Fruit fly (Drosophila melanogaster) whole organism, adult: Measurements from ENCODE around the gene CG17202.

ENCODE experiments used
- CG11617 ChIP-seq: fragments of 200-800 bp; sonication (Bioruptor generic); optimal IDR thresholded peaks from 2 replicates; lab custom pipeline; 2017; ENCODE audit warnings: mild to moderate bottlenecking, missing biosample characterization, missing genetic modification reagents, missing genetic modification characterization
- CG12768 ChIP-seq: fragments of 200-800 bp; sonication (Bioruptor generic); optimal IDR thresholded peaks from 2 replicates; lab custom pipeline; 2017; ENCODE audit warnings: missing biosample characterization, missing genetic modification characterization, mild to moderate bottlenecking, moderate library complexity, missing genetic modification reagents
- CG14711 ChIP-seq: fragments of 200-800 bp; sonication (Bioruptor generic); optimal IDR thresholded peaks from 2 replicates; lab custom pipeline; 2018; ENCODE audit warnings: missing biosample characterization, mild to moderate bottlenecking, missing genetic modification characterization, moderate library complexity
- CG1620 ChIP-seq: fragments of 200-800 bp; sonication (Bioruptor generic); optimal IDR thresholded peaks from 2 replicates; lab custom pipeline; 2016; ENCODE audit warnings: missing biosample characterization, missing genetic modification characterization
- CG33017 ChIP-seq: fragments of 200-800 bp; sonication (Bioruptor generic); optimal IDR thresholded peaks from 2 replicates; lab custom pipeline; 2018; ENCODE audit warnings: missing biosample characterization, mild to moderate bottlenecking, missing genetic modification characterization, moderate library complexity
- CG5204 ChIP-seq: fragments of 200-800 bp; sonication (Bioruptor generic); optimal IDR thresholded peaks from 2 replicates; lab custom pipeline; 2016; ENCODE audit warnings: missing biosample characterization, missing genetic modification characterization
- CG7045 ChIP-seq: fragments of 200-800 bp; sonication (Bioruptor generic); optimal IDR thresholded peaks from 2 replicates; lab custom pipeline; 2017; ENCODE audit warnings: missing biosample characterization, mild to moderate bottlenecking, missing genetic modification characterization
- CG7101 ChIP-seq: fragments of 200-800 bp; sonication (Bioruptor generic); optimal IDR thresholded peaks from 2 replicates; lab custom pipeline; 2018; ENCODE audit warnings: missing biosample characterization, mild to moderate bottlenecking, missing genetic modification characterization, moderate library complexity
- Clk ChIP-seq: fragments of 200-800 bp; sonication (Bioruptor generic); optimal IDR thresholded peaks from 2 replicates; lab custom pipeline; 2017; ENCODE audit warnings: missing biosample characterization, missing genetic modification characterization
- Crg-1 ChIP-seq: fragments of 200-800 bp; sonication (Bioruptor generic); optimal IDR thresholded peaks from 2 replicates; lab custom pipeline; 2016; ENCODE audit warnings: missing biosample characterization, missing genetic modification characterization
- Hr96 ChIP-seq: fragments of 200-800 bp; sonication (Bioruptor generic); optimal IDR thresholded peaks from 2 replicates; lab custom pipeline; 2016; ENCODE audit warnings: missing biosample characterization, missing genetic modification characterization
- Mnt ChIP-seq: fragments of 200-800 bp; sonication (Bioruptor generic); optimal IDR thresholded peaks from 2 replicates; lab custom pipeline; 2016; ENCODE audit warnings: missing biosample characterization, mild to moderate bottlenecking, missing genetic modification characterization
- bab1 ChIP-seq: fragments of 200-800 bp; sonication (Bioruptor generic); optimal IDR thresholded peaks from 3 replicates; lab custom pipeline; 2019; ENCODE audit warnings: missing biosample characterization, mild to moderate bottlenecking, missing genetic modification characterization, moderate library complexity
- cic ChIP-seq: fragments of 200-800 bp; sonication (Bioruptor generic); optimal IDR thresholded peaks from 2 replicates; lab custom pipeline; 2017; ENCODE audit warnings: missing biosample characterization, mild to moderate bottlenecking, missing genetic modification characterization, moderate library complexity
- cnc ChIP-seq, 2 experiments: fragments of >200 bp; optimal IDR thresholded peaks; 2 replicates each; lab custom pipeline; 2017
- kay ChIP-seq: fragments of 200-800 bp; sonication (Bioruptor generic); peaks from one replicate; lab custom pipeline; 2016; ENCODE audit warnings: missing biosample characterization, missing genetic modification characterization, borderline replicate concordance
- ovo ChIP-seq: fragments of 200-800 bp; sonication (Bioruptor generic); optimal IDR thresholded peaks from 2 replicates; lab custom pipeline; 2016; ENCODE audit warnings: missing biosample characterization, missing genetic modification characterization
- pad ChIP-seq: fragments of 200-800 bp; sonication (Bioruptor generic); optimal IDR thresholded peaks from 3 replicates; lab custom pipeline; 2017; ENCODE audit warnings: missing biosample characterization, missing genetic modification characterization, mild to moderate bottlenecking, moderate library complexity, missing genetic modification reagents
- tj ChIP-seq: fragments of 200-800 bp; sonication (Bioruptor generic); optimal IDR thresholded peaks from 3 replicates; lab custom pipeline; 2017; ENCODE audit warnings: missing biosample characterization, mild to moderate bottlenecking, missing genetic modification characterization, moderate library complexity
- toe ChIP-seq: fragments of 200-800 bp; sonication (Bioruptor generic); optimal IDR thresholded peaks from 2 replicates; lab custom pipeline; 2016; ENCODE audit warnings: missing biosample characterization, missing genetic modification characterization

CG17202 gene

DNA sequence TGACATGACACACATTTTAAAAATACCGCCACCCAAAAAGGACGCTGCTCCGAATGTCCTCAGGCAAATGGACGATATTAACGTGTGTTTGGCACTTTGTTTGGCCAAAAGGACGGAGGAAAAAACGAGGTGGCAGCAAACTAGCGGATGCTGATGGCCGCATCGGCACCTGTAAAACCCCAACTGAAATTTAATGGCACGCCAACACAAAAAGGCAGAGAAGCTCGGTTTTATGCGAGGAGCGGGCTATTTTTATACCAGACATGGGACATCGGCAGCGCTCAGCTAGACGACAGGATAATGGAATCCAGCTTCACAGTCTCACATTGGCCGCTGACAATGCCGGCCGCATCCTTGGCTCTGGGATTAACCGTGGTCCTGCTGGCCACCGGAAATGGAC is 36.6 kb upstream of the CG17202 start, which contains the start of gene Sol1:
Gene Sol1, plus strand, starts transcription at position 301 of the 400 bp plus-strand sequence.
- TF ChIP-seq CG7045 (GFP tag; lab: Kevin White, UChicago) = no peak
- no peak for TF ChIP-seq CG5204 (GFP tag; lab: Kevin White, UChicago)
- TF ChIP-seq bab1 (GFP tag; lab: Kevin White, UChicago) = no peak
- TF ChIP-seq Mnt (GFP tag; lab: Kevin White, UChicago) = no peak
- TF ChIP-seq CG33017 (tag; lab: Kevin White, UChicago) = no peak
- TF ChIP-seq Clk (GFP tag; lab: Kevin White, UChicago) = no peak

DNA sequence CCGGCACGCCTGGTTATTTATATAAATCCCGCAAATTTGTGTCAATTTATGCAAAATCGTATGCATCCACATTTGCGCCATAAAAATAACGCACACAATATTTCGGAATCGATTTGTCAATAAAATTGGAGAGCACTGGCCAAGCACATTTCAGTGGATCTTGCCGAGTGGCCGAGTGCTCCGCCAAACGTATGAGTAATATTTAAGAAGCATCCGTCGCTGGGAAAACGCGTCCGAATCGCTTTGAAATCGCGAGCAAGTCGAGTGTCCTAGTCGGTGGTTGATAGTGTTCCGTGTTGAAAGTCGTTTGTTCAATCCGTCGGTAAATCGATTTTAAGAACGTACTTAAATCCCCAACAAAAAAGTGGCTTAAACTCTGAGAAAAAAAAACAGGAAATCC is 35.6 kb upstream of the CG17202 start, which contains the start of gene CG33098:
Gene CG33098, plus strand, starts transcription at position 224 of the 400 bp plus-strand sequence.
- TF ChIP-seq cnc (optimal IDR thresholded peaks at IDR 0.05; lab: Kevin White, UChicago) (no peak), bab1 (GFP tag; lab: Kevin White, UChicago) (no peak), pad (GFP tag; lab: Kevin White, UChicago) (no peak), tj (GFP tag; lab: Kevin White, UChicago) (no peak), CG11617 (GFP tag; lab: Kevin White, UChicago) (no peak), CG7101 (tag; lab: Kevin White, UChicago) (no peak), CG12768 (no peak), cic (no peak), ovo (no peak), Hr96 (GFP tag; lab: Kevin White, UChicago) (no peak)

DNA sequence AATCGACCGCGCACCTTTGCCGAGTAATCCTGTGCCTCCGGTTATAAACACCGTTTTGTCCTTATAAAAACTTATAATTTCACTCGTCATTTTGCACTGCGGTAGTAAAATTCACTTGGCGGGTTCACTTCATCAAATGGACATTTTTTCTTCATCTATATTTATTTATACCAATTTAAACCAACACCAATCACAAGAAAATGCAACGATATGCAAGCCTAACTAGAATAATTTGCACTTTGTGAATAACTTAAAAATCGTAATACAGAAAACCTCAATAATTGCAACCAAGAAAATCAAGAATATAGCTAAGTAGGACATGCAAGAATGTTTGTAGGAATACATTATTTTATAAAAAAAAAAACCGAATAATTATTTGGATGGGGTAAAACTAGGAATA is 26.7 kb upstream of the CG17202 start, which contains the start of the genes CG10096 and CG10097:
Gene CG10096, minus strand, starts transcription at position 101 of the 400 bp plus-strand sequence.
Gene CG10097, minus strand, starts transcription at position 101 of the 400 bp plus-strand sequence.
- TF ChIP-seq kay (GFP tag; lab: Kevin White, UChicago) (peak; percentile 75), cnc (optimal IDR thresholded peaks at IDR 0.05; lab: Kevin White, UChicago) (no peak), Hr96 (GFP tag; lab: Kevin White, UChicago) (no peak)

DNA sequence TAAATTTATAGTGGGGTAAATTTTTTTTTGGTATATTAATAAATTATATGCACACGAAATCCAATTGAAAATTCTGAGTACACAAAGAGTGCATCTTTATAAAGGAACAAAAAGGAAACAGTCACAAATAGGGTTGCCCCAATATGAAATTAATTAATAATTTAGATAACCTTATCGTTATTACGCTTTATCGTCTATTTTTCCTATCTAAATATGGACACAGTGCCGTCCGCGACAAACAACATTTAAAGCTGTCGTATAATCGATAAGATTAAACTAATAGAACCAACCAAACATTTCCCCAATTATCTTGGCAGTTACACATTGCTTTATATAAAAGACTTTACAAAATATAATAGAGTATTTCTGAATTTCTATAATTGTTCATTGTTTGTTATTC is 24.5 kb upstream of the CG17202 start:
- no peak for TF ChIP-seq cnc (optimal IDR thresholded peaks at IDR 0.05; lab: Kevin White, UChicago)
- TF ChIP-seq ovo = no peak
- TF ChIP-seq CG14711 = peak; percentile 7
- TF ChIP-seq kay (GFP tag; lab: Kevin White, UChicago) = peak; percentile 88
- TF ChIP-seq Hr96 (GFP tag; lab: Kevin White, UChicago) = no peak
- TF ChIP-seq CG7045 (GFP tag; lab: Kevin White, UChicago) = peak; percentile 49
- no peak for TF ChIP-seq CG12768
- TF ChIP-seq cic = no peak

DNA sequence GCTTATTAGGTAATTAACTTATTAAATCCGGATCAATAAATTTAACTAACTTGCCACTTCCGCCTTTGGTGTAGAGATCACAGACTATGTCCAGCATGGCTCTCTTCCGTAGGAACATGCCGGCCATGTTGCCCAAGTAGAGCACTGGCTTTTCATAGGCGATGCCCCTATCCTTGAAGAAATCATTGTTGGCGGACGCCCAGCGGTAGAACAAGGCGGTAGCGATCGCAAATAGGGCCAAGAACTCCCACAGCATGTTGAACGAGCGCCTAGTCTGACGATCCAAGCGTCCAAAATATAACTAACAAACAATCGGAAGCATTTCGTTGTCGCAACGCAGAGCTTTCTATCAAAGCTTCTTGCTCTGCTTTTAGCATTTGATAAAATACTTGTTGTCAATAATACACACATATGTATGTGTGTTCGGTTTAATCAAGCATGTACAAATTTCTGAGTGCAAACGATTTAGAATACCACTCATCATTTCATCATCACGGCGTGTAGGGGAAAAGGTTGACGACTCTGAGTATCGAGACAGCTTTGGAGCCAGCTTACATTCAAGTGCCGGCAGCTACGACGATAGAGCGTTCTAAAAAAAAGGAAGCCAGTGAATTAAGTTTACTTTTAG is 23.8 kb upstream of the CG17202 start, which contains the start of gene Cyp9f3:
Gene Cyp9f3, minus strand, starts transcription at position 310 of the 628 bp plus-strand sequence.
- peak; percentile 25 for TF ChIP-seq cic
- TF ChIP-seq Mnt (GFP tag; lab: Kevin White, UChicago) = no peak
- no peak for TF ChIP-seq CG5204 (GFP tag; lab: Kevin White, UChicago)
- no peak for TF ChIP-seq CG1620 (GFP tag; lab: Kevin White, UChicago)
- TF ChIP-seq CG11617 (GFP tag; lab: Kevin White, UChicago) = no peak
- no peak for TF ChIP-seq toe
- TF ChIP-seq pad (GFP tag; lab: Kevin White, UChicago) = peak; percentile 45

DNA sequence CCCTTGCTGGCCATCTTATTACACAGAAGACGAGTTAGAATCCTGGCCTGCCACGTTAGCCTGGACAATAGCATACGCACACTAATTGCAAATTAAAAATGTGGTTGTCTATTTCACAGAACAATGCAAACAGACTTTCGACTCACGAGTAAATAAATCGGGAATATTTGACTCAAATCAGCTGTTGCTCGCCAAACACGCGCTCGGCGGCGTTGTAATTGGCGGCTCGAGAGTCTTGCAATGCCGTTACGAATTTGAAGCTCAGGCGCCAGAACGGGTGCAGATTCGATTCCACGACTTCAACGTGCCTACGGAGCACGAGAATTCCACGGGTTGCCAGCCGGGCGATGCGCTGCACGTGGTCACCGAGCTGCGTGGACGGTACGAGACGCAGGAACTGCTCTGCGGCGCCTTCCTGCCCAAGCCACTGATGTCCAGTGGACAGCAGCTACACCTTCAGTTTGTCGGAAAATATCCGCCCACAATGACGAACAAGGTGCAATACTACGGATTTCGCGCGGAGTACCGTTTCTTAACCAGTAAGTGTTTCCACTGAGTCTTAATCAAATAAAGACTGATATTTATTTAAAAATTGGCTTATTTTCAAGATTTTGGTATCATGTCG is 20.8 kb upstream of the CG17202 start, which contains the start of gene DNAlig3:
Gene DNAlig3, minus strand, starts transcription at position 168 of the 625 bp plus-strand sequence.
- TF ChIP-seq bab1 (GFP tag; lab: Kevin White, UChicago) = peak; percentile 10
- TF ChIP-seq kay (GFP tag; lab: Kevin White, UChicago) = no peak
- TF ChIP-seq Mnt (GFP tag; lab: Kevin White, UChicago) = peak; percentile 32
- TF ChIP-seq CG7045 (GFP tag; lab: Kevin White, UChicago) = peak; percentile 46
- TF ChIP-seq CG1620 (GFP tag; lab: Kevin White, UChicago) = no peak
- no peak for TF ChIP-seq Crg-1 (GFP tag; lab: Kevin White, UChicago)
- peak; percentile 5 for TF ChIP-seq CG14711
- peak; percentile 26 for TF ChIP-seq CG11617 (GFP tag; lab: Kevin White, UChicago)
- no peak for TF ChIP-seq ovo
- no peak for TF ChIP-seq pad (GFP tag; lab: Kevin White, UChicago)
- TF ChIP-seq Hr96 (GFP tag; lab: Kevin White, UChicago) = no peak
- peak; percentile 15 for TF ChIP-seq CG7101 (tag; lab: Kevin White, UChicago)
- no peak for TF ChIP-seq cnc (optimal IDR thresholded peaks at IDR 0.05; lab: Kevin White, UChicago)
- TF ChIP-seq Clk (GFP tag; lab: Kevin White, UChicago) = no peak
- peak; percentile 30 for TF ChIP-seq cic
- peak; percentile 6 for TF ChIP-seq CG33017 (tag; lab: Kevin White, UChicago)
- no peak for TF ChIP-seq tj (GFP tag; lab: Kevin White, UChicago)
- no peak for TF ChIP-seq toe
- no peak for TF ChIP-seq CG5204 (GFP tag; lab: Kevin White, UChicago)
- peak; percentile 44 for TF ChIP-seq CG12768
